Fruit fly (Drosophila melanogaster): Measurements from ENCODE around the gene nab.

nab gene

DNA sequence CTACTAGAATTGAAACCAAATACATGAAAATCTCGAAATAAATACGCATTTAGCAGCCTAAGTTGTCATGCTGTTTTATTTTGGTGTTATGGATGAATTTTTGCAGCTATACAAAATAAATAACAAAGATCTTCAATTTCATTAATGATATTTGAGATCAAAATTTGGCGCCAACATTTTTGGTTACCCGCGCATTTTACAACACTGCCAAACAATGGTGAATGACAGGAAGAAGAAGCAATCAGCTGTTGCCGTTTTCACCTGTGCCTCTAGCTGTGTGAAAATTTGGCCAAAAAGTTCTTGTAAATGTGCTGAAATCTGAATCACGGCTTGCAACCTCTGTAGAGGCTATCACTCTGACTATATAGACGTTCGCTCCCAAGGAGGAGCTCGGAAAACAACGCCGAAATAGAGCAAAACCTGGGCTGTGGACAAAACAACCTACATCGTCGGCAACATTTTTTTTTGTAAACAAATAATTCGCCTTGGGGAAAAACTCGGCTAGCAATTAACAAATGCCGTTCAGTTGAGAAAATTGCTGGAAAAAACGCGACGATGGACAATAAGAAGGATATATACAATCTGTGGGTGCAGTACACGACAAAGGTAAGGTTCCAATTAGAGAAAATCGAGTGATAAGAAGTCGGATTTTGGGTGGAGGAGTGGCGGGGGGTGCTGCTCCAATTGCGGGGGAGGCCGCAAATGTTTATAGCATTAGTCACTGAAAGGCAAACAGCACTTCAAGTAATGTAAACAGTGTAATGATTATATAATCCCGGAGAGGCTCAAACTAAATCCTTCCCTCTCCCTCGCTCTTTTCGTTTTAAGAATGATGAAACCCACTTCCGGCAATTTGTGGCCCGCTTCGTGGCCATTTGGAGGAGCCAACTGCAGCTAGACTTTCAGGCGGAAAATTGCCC, 33.3 kb upstream of the nab start, which contains the start of gene CG43367:
Gene CG43367 (plus strand): TSS at position 264 of the 920 bp plus-strand sequence.
- TF ChIP-seq CG6854 (GFP tag; optimal IDR thresholded peaks at IDR 0.05) (no peak), vri (GFP tag; optimal IDR thresholded peaks at IDR 0.05) (peak; percentile 71)

DNA sequence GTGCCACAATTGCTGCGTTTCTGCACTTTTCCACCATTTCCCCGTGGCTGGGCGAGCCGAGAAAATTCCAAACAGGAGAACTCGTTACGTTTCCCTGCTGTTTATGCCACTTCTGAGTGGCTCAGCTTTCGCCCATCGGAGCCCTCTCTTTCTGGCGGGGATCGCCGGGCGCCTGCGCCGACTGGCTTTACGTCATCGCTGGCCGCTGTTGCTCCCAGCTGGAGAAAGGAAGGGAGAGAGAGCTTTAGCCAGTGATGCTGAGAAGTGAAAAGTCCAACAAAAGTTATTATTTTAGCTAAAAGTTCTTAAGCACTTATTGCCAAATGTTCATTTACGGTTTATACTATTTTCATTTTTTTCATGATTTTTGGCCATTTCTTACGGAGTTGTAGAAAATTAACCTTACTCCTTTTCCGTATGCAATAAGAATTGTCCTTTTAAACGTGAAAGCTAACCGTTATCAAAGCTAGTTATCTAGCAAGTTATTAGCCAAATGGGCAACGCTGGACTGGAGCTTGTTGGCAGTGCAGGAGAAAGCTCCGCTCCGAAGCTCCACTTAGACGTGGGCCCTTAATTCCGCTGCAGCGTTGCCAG, 27.3 kb upstream of the nab start, which contains the start of the genes Teh2 and tipE:
Gene Teh2 (minus strand): TSS at position 94 of the 594 bp plus-strand sequence.
Gene tipE (plus strand): TSS at position 570 of the 594 bp plus-strand sequence.
- TF ChIP-seq CG16779 (tag; optimal IDR thresholded peaks at IDR 0.05) (no peak), CG10631 (GFP tag; optimal IDR thresholded peaks at IDR 0.05) (no peak), CG11762 (GFP tag; optimal IDR thresholded peaks at IDR 0.05; ENCODE audit: insufficient read depth) (no peak)

DNA sequence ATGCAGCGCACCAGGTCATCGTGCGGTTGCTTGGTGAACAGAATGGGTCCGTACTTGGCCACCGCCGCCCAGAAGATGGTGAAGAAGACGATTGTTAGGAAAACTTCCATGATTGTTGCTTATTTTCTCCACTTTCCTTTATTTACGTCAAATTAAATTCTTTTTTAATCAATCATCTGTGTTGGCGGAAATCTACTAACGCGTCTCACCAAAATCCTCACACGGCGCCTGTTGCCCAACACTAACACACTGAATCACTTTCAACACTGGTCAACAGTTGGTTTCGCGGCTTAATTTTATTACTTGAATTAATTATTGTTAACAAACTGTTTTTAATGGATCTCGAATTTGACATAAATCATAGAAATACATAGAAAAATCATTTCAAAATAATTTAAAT, 25.9 kb upstream of the nab start, which contains the start of gene VhaM9.7-c:
Gene VhaM9.7-c (minus strand): TSS at position 207 of the 400 bp plus-strand sequence.
- TF ChIP-seq Sox14 (GFP tag; optimal IDR thresholded peaks at IDR 0.05): peak; percentile 52
- peak; percentile 41 for TF ChIP-seq CG3919 (GFP tag; optimal IDR thresholded peaks at IDR 0.05)
- peak; percentile 17 for TF ChIP-seq CG6792 (GFP tag; optimal IDR thresholded peaks at IDR 0.05)
- no peak for TF ChIP-seq CG1621 (tag; optimal IDR thresholded peaks at IDR 0.05)
- TF ChIP-seq CG10669 (GFP tag; optimal IDR thresholded peaks at IDR 0.05): peak; percentile 1
- no peak for TF ChIP-seq ss (GFP tag; optimal IDR thresholded peaks at IDR 0.05)
- TF ChIP-seq Lpt (GFP tag; optimal IDR thresholded peaks at IDR 0.05): no peak
- peak; percentile 58 for TF ChIP-seq topi (GFP tag; optimal IDR thresholded peaks at IDR 0.05)
- TF ChIP-seq CG8119 (GFP tag; IDR thresholded peaks at IDR 0.05): 0 out of 3 replicates have a peak, but pooled peaks have one; percentile 15
- TF ChIP-seq Eip75B (GFP tag; optimal IDR thresholded peaks at IDR 0.05): peak; percentile 7
- no peak for TF ChIP-seq CG6808 (GFP tag; optimal IDR thresholded peaks at IDR 0.05)
- peak; percentile 40 for TF ChIP-seq pdm3 (GFP tag; optimal IDR thresholded peaks at IDR 0.05)
- no peak for TF ChIP-seq dsx (GFP tag; optimal IDR thresholded peaks at IDR 0.05; ENCODE audit: poor library complexity, severe bottlenecking)
- peak; percentile 55 for TF ChIP-seq lz (GFP tag; optimal IDR thresholded peaks at IDR 0.05)
- TF ChIP-seq salr (GFP tag; optimal IDR thresholded peaks at IDR 0.05): no peak
- no peak for TF ChIP-seq Hr39 (GFP tag; optimal IDR thresholded peaks at IDR 0.05)
- peak; percentile 55 for TF ChIP-seq esn (GFP tag; optimal IDR thresholded peaks at IDR 0.05)
- TF ChIP-seq cyc (GFP tag; optimal IDR thresholded peaks at IDR 0.05): peak; percentile 53
- TF ChIP-seq achi (GFP tag; optimal IDR thresholded peaks at IDR 0.05): peak; percentile 30
- no peak for TF ChIP-seq Eip78C (GFP tag)
- peak; percentile 39 for TF ChIP-seq Sox102F (GFP tag; optimal IDR thresholded peaks at IDR 0.05)
- peak; percentile 60 for TF ChIP-seq CG31627 (GFP tag; optimal IDR thresholded peaks at IDR 0.05)

DNA sequence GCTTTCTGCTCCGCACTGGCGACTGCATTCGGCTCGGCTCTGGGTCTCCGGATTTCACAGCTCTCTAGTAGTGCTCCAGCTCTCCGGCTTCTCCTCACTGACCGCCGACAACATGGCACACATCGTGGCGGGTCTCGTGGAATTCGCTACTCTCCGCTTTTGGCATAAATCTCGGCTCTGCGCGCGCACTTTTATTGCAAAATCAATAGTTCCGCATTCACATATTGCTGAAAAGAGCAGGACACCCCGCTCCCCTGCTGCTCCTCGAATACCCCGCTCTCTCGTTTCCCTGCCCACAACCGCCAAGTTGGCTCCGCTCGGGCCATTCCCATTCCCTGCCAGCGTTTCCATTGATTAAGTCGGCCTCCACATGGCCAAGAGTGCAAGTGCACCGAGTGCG, 24.5 kb upstream of the nab start:
- no peak for TF ChIP-seq svp (GFP tag)
- TF ChIP-seq CG6276 (GFP tag; optimal IDR thresholded peaks at IDR 0.05): no peak
- peak; percentile 6 for TF ChIP-seq CG16779 (tag; optimal IDR thresholded peaks at IDR 0.05)
- TF ChIP-seq CG10669 (GFP tag; optimal IDR thresholded peaks at IDR 0.05): no peak
- TF ChIP-seq CG8319 (GFP tag; optimal IDR thresholded peaks at IDR 0.05): no peak

DNA sequence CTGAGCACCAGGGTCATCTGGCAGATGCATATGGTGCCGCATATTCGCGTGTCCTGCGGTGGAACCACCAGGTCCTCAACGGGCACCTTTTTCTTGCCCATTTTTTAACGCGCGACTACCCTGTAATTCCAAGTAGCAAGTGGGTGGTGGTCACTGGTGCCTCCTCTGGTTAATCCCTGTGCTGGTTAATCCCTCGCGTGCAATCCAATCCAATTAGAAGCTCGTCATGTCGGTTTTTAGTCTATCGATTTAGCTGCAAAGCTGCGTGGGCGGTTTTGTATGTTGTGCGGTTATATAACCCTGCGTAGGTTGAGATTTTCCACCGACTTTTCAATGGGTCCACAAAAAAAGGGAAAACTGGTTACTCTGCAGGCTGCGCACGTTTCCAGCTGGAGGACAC, 23.8 kb upstream of the nab start, which contains the start of gene Teh3:
Gene Teh3 (minus strand): TSS at position 101 of the 400 bp plus-strand sequence.
- TF ChIP-seq Lpt (GFP tag; optimal IDR thresholded peaks at IDR 0.05) (no peak), CG6808 (GFP tag; optimal IDR thresholded peaks at IDR 0.05) (no peak), CG9139 (GFP tag; optimal IDR thresholded peaks at IDR 0.05) (no peak), CG6276 (GFP tag; optimal IDR thresholded peaks at IDR 0.05) (no peak), CG7368 (GFP tag; optimal IDR thresholded peaks at IDR 0.05) (no peak), fkh (GFP tag; optimal IDR thresholded peaks at IDR 0.05) (no peak), CG8632 (GFP tag; optimal IDR thresholded peaks at IDR 0.05) (no peak), CG31627 (GFP tag; optimal IDR thresholded peaks at IDR 0.05) (no peak), Ets21C (GFP tag; optimal IDR thresholded peaks at IDR 0.05) (no peak), vri (GFP tag; optimal IDR thresholded peaks at IDR 0.05) (no peak), Eip78C (GFP tag) (no peak), ss (GFP tag; optimal IDR thresholded peaks at IDR 0.05) (no peak), CG6163 (GFP tag; IDR thresholded peaks at IDR 0.05) (no peak), CG16779 (tag; optimal IDR thresholded peaks at IDR 0.05) (no peak)

Data from whole organism, prepupa.